ENCODE assay signal across 5 fruit fly cellular contexts in the genomic region with DNA sequence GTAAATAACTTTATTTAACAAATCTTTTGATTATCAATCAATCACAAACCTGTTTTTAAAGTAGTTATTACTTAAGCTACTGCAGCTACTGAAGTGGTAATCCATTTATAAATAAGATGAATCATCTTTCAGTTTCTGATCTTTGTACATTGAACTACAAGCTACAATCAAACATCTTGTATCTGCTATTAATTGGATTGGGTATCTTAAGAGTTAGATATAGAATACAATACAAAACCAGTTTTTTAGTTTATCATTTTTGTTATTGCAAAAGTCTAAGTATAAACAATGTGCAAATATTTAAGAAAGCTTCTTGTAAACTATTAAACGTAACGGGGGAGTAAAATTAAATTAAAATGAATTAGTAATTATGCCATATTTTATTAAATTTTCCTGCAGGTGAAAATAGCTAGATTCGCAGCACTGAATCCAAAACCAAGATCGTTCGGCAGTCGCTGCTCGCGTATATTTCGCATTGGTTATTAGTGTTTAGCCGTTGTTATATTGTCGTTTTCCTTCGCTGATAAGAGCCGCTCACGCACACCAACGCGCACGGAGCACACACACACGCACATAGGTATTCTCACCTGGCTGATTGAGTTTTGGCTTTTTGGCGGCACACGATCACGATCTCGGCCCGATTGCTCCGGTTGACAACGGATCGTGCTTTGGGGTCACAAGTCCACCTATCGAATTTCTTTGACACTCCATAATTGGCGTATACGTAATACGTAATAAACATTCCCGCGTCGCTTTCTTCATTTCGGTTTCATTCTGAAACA.
TF ChIP-seq lines count a peak whose summit lies in the region.

No protein-coding gene starts in this region.

- TF ChIP-seq CTCF in whole organism, embryonic (GFP tag; optimal IDR thresholded peaks at IDR 0.05; lab: Kevin White, UChicago) = no peak

TF ChIP-seq in whole organism, adult, 20 proteins besides CTCF, POLR2A, EP300 and RAD21:
- TF ChIP-seq CG12768 (GFP tag; optimal IDR thresholded peaks at IDR 0.05; lab: Kevin White, UChicago) = peak; percentile 68
- TF ChIP-seq cic (GFP tag; optimal IDR thresholded peaks at IDR 0.05; lab: Kevin White, UChicago) = peak; percentile 47
- TF ChIP-seq Mnt (GFP tag; optimal IDR thresholded peaks at IDR 0.05; lab: Kevin White, UChicago) = no peak
- no peak for TF ChIP-seq CG11617 (GFP tag; optimal IDR thresholded peaks at IDR 0.05; lab: Kevin White, UChicago)
- TF ChIP-seq Hr96 (GFP tag; optimal IDR thresholded peaks at IDR 0.05; lab: Kevin White, UChicago) = no peak
- no peak for TF ChIP-seq toe (GFP tag; optimal IDR thresholded peaks at IDR 0.05; lab: Kevin White, UChicago)
- no peak for TF ChIP-seq CG7101 (tag; optimal IDR thresholded peaks at IDR 0.05; lab: Kevin White, UChicago)
- no peak for TF ChIP-seq tj (GFP tag; optimal IDR thresholded peaks at IDR 0.05; lab: Kevin White, UChicago)

TF ChIP-seq in whole organism, embryonic, 481 proteins besides CTCF, POLR2A, EP300 and RAD21 (continues in another document):
- TF ChIP-seq HmgZ (tag; optimal IDR thresholded peaks at IDR 0.05; lab: Kevin White, UChicago) (peak; percentile 8), zen (tag; optimal IDR thresholded peaks at IDR 0.05; lab: Kevin White, UChicago) (no peak), Pdp1 (GFP tag; optimal IDR thresholded peaks at IDR 0.05; lab: Kevin White, UChicago) (peak in 1 of 2 experiments; percentile 62), Dip3 (GFP tag; optimal IDR thresholded peaks at IDR 0.05; lab: Kevin White, UChicago) (no peak), gem (tag; optimal IDR thresholded peaks at IDR 0.05; lab: Kevin White, UChicago) (peak; percentile 5), amos (GFP tag; IDR thresholded peaks at IDR 0.05; lab: Robert Waterston, UW; ENCODE audit: partially characterized antibody) (peak; percentile 19; the same call in 1 of the 2 replicates), CG18262 (tag; optimal IDR thresholded peaks at IDR 0.05; lab: Kevin White, UChicago) (peak; percentile 6), sd (tag; optimal IDR thresholded peaks at IDR 0.05; lab: Kevin White, UChicago) (peak; percentile 88), Dref (GFP tag; IDR thresholded peaks at IDR 0.05; lab: Robert Waterston, UW) (no peak), lab (GFP tag; optimal IDR thresholded peaks at IDR 0.05; lab: Kevin White, UChicago) (peak; percentile 19), B-H2 (GFP tag; optimal IDR thresholded peaks at IDR 0.05; lab: Kevin White, UChicago) (peak; percentile 39), CG12769 (tag; optimal IDR thresholded peaks at IDR 0.05; lab: Kevin White, UChicago) (peak; percentile 75), CG4404 (GFP tag; IDR thresholded peaks at IDR 0.05; lab: Robert Waterston, UW) (no peak), Rfx (GFP tag; IDR thresholded peaks at IDR 0.05; lab: Robert Waterston, UW) (0 out of 2 replicates have a peak, but pooled peaks have one; percentile 13), pb (GFP tag; optimal IDR thresholded peaks at IDR 0.05; lab: Kevin White, UChicago) (no peak), CkIIα-i1 (GFP tag; IDR thresholded peaks at IDR 0.05; lab: Robert Waterston, UW) (no peak), Sry-β (GFP tag; optimal IDR thresholded peaks at IDR 0.05; lab: Kevin White, UChicago) (peak; percentile 86), CG11398 (GFP tag; optimal IDR thresholded peaks at IDR 0.05; lab: Kevin White, UChicago) (no peak)

TF ChIP-seq in whole organism, prepupa, 60 proteins besides CTCF, POLR2A, EP300 and RAD21 (continues in another document):
- TF ChIP-seq cyc (GFP tag; optimal IDR thresholded peaks at IDR 0.05; lab: Kevin White, UChicago) (no peak), CG6163 (GFP tag; IDR thresholded peaks at IDR 0.05; lab: Robert Waterston, UW) (0 out of 3 replicates have a peak, but pooled peaks have one; percentile 49), Ets96B (tag; optimal IDR thresholded peaks at IDR 0.05; lab: Kevin White, UChicago) (no peak), esn (GFP tag; optimal IDR thresholded peaks at IDR 0.05; lab: Kevin White, UChicago) (peak; percentile 50), Sox14 (GFP tag; optimal IDR thresholded peaks at IDR 0.05; lab: Kevin White, UChicago) (peak; percentile 34), CG15336 (GFP tag; IDR thresholded peaks at IDR 0.05; lab: Robert Waterston, UW) (no peak), CG3032 (tag; optimal IDR thresholded peaks at IDR 0.05; lab: Kevin White, UChicago) (no peak), Eip93F (GFP tag; optimal IDR thresholded peaks at IDR 0.05; lab: Kevin White, UChicago) (peak; percentile 87), CG6808 (GFP tag; optimal IDR thresholded peaks at IDR 0.05; lab: Kevin White, UChicago) (no peak), CG6276 (GFP tag; optimal IDR thresholded peaks at IDR 0.05; lab: Kevin White, UChicago) (no peak), dsx (GFP tag; optimal IDR thresholded peaks at IDR 0.05; lab: Kevin White, UChicago; ENCODE audit: poor library complexity, severe bottlenecking) (no peak), CG3919 (GFP tag; optimal IDR thresholded peaks at IDR 0.05; lab: Kevin White, UChicago) (no peak), salr (GFP tag; optimal IDR thresholded peaks at IDR 0.05; lab: Kevin White, UChicago) (peak in 1 of 2 experiments; percentile 12), CG32006 (GFP tag; optimal IDR thresholded peaks at IDR 0.05; lab: Kevin White, UChicago) (peak; percentile 46), CG8632 (GFP tag; optimal IDR thresholded peaks at IDR 0.05; lab: Kevin White, UChicago) (no peak), achi (GFP tag; optimal IDR thresholded peaks at IDR 0.05; lab: Kevin White, UChicago) (no peak), Eip78C (GFP tag; lab: Kevin White, UChicago) (peak; percentile 85), Ets21C (GFP tag; optimal IDR thresholded peaks at IDR 0.05; lab: Kevin White, UChicago) (no peak), Hr39 (GFP tag; optimal IDR thresholded peaks at IDR 0.05; lab: Kevin White, UChicago) (peak; percentile 6)

TF ChIP-seq in whole organism, pupa, 21 proteins besides CTCF, POLR2A, EP300 and RAD21:
- TF ChIP-seq D1 (tag; optimal IDR thresholded peaks at IDR 0.05; lab: Kevin White, UChicago) = no peak
- peak; percentile 73 for TF ChIP-seq EcR (GFP tag; optimal IDR thresholded peaks at IDR 0.05; lab: Kevin White, UChicago)
- 0 out of 3 replicates have a peak, but pooled peaks have one; percentile 32 for TF ChIP-seq CG4496 (GFP tag; IDR thresholded peaks at IDR 0.05; lab: Robert Waterston, UW)
- no peak for TF ChIP-seq CG12605 (GFP tag; IDR thresholded peaks at IDR 0.05; lab: Robert Waterston, UW)
- TF ChIP-seq CG10348 (GFP tag; IDR thresholded peaks at IDR 0.05; lab: Robert Waterston, UW) = no peak
- TF ChIP-seq CG8301 (tag; optimal IDR thresholded peaks at IDR 0.05; lab: Kevin White, UChicago) = no peak
- TF ChIP-seq CG8159 (tag; optimal IDR thresholded peaks at IDR 0.05; lab: Kevin White, UChicago) = peak; percentile 26
- no peak for TF ChIP-seq Pif1A (GFP tag; optimal IDR thresholded peaks at IDR 0.05; lab: Kevin White, UChicago)
- no peak for TF ChIP-seq Ets98B (GFP tag; IDR thresholded peaks at IDR 0.05; lab: Robert Waterston, UW)
- peak; percentile 54 for TF ChIP-seq CG14655 (GFP tag; optimal IDR thresholded peaks at IDR 0.05; lab: Kevin White, UChicago)
- peak; percentile 78 for TF ChIP-seq CG13204 (GFP tag; optimal IDR thresholded peaks at IDR 0.05; lab: Kevin White, UChicago)
- peak; percentile 32 for TF ChIP-seq CG15710 (tag; optimal IDR thresholded peaks at IDR 0.05; lab: Kevin White, UChicago)

TF ChIP-seq in whole organism, wandering third instar larva, 38 proteins besides CTCF, POLR2A, EP300 and RAD21:
- TF ChIP-seq h (GFP tag; optimal IDR thresholded peaks at IDR 0.05; lab: Kevin White, UChicago) (peak; percentile 85), brk (GFP tag; optimal IDR thresholded peaks at IDR 0.05; lab: Kevin White, UChicago) (no peak), Myc (optimal IDR thresholded peaks at IDR 0.05; lab: Kevin White, UChicago) (peak; percentile 98), Hnf4 (GFP tag; optimal IDR thresholded peaks at IDR 0.05; lab: Kevin White, UChicago) (peak; percentile 39), Rel (GFP tag; optimal IDR thresholded peaks at IDR 0.05; lab: Kevin White, UChicago) (peak; percentile 48), Rel (tag; optimal IDR thresholded peaks at IDR 0.05; lab: Kevin White, UChicago) (peak; percentile 33), GATAd (GFP tag; optimal IDR thresholded peaks at IDR 0.05; lab: Kevin White, UChicago) (no peak), dsf (GFP tag; optimal IDR thresholded peaks at IDR 0.05; lab: Kevin White, UChicago; ENCODE audit: borderline replicate concordance) (no peak), tai (GFP tag; optimal IDR thresholded peaks at IDR 0.05; lab: Kevin White, UChicago) (no peak), Hr83 (GFP tag; optimal IDR thresholded peaks at IDR 0.05; lab: Kevin White, UChicago; ENCODE audit: poor library complexity, severe bottlenecking) (peak; percentile 42), pan (optimal IDR thresholded peaks at IDR 0.05; lab: Kevin White, UChicago) (no peak), fru (GFP tag; optimal IDR thresholded peaks at IDR 0.05; lab: Kevin White, UChicago) (no peak), sage (GFP tag; optimal IDR thresholded peaks at IDR 0.05; lab: Kevin White, UChicago) (no peak), lola (GFP tag; optimal IDR thresholded peaks at IDR 0.05; lab: Kevin White, UChicago) (no peak), woc (GFP tag; optimal IDR thresholded peaks at IDR 0.05; lab: Kevin White, UChicago) (peak; percentile 40), Sp1 (GFP tag; optimal IDR thresholded peaks at IDR 0.05; lab: Kevin White, UChicago) (no peak), CrebA (GFP tag; optimal IDR thresholded peaks at IDR 0.05; lab: Kevin White, UChicago; ENCODE audit: borderline replicate concordance) (no peak), N (GFP tag; optimal IDR thresholded peaks at IDR 0.05; lab: Kevin White, UChicago) (no peak)
